Fruit fly (Drosophila melanogaster): ENCODE measurements around the gene mei-38.

mei-38 gene

dm6 chrX:1476848-1477247, at the start of gene mei-38, which contains the start of gene Rab27:
TSS of gene mei-38 (plus strand) at chrX:1477063.
TSS of gene Rab27 (minus strand) at chrX:1476974.
- TF ChIP-seq CG11617 (GFP tag; optimal IDR thresholded peaks at IDR 0.05) (no peak), Crg-1 (GFP tag; optimal IDR thresholded peaks at IDR 0.05) (peak; percentile 82), Mnt (GFP tag; optimal IDR thresholded peaks at IDR 0.05) (peak; percentile 8), bab1 (GFP tag; optimal IDR thresholded peaks at IDR 0.05) (peak; percentile 56), Clk (GFP tag; optimal IDR thresholded peaks at IDR 0.05) (no peak), CG14711 (tag; optimal IDR thresholded peaks at IDR 0.05) (no peak), CG12768 (GFP tag; optimal IDR thresholded peaks at IDR 0.05) (no peak), kay (GFP tag; ENCODE audit: borderline replicate concordance) (no peak), CG7045 (GFP tag; optimal IDR thresholded peaks at IDR 0.05) (no peak), CG5204 (GFP tag; optimal IDR thresholded peaks at IDR 0.05) (no peak), toe (GFP tag; optimal IDR thresholded peaks at IDR 0.05) (no peak), ovo (GFP tag; optimal IDR thresholded peaks at IDR 0.05) (no peak), tj (GFP tag; optimal IDR thresholded peaks at IDR 0.05) (no peak), cic (GFP tag; optimal IDR thresholded peaks at IDR 0.05) (no peak), cnc (optimal IDR thresholded peaks at IDR 0.05) (no peak), pad (GFP tag; optimal IDR thresholded peaks at IDR 0.05) (peak; percentile 54), CG33017 (tag; optimal IDR thresholded peaks at IDR 0.05) (no peak), CG7101 (tag; optimal IDR thresholded peaks at IDR 0.05) (peak; percentile 44), Hr96 (GFP tag; optimal IDR thresholded peaks at IDR 0.05) (no peak), CG1620 (GFP tag; optimal IDR thresholded peaks at IDR 0.05) (peak; percentile 76)

dm6 chrX:1452130-1452529, 24.7 kb upstream of the mei-38 start, which contains the start of gene Gr2a:
TSS of gene Gr2a (plus strand) at chrX:1452430.
- no peak for TF ChIP-seq CG1620 (GFP tag; optimal IDR thresholded peaks at IDR 0.05)
- no peak for TF ChIP-seq CG14711 (tag; optimal IDR thresholded peaks at IDR 0.05)
- no peak for TF ChIP-seq pad (GFP tag; optimal IDR thresholded peaks at IDR 0.05)
- TF ChIP-seq CG12768 (GFP tag; optimal IDR thresholded peaks at IDR 0.05): no peak

- TF ChIP-seq kay (GFP tag; ENCODE audit: borderline replicate concordance) (no peak), CG12768 (GFP tag; optimal IDR thresholded peaks at IDR 0.05) (no peak), CG11617 (GFP tag; optimal IDR thresholded peaks at IDR 0.05) (no peak), Mnt (GFP tag; optimal IDR thresholded peaks at IDR 0.05) (no peak), toe (GFP tag; optimal IDR thresholded peaks at IDR 0.05) (no peak), CG33017 (tag; optimal IDR thresholded peaks at IDR 0.05) (no peak), ovo (GFP tag; optimal IDR thresholded peaks at IDR 0.05) (peak; percentile 85), CG1620 (GFP tag; optimal IDR thresholded peaks at IDR 0.05) (no peak), CG7045 (GFP tag; optimal IDR thresholded peaks at IDR 0.05) (no peak)
Observed at dm6 chrX:1454837-1455236, 22.0 kb upstream of the mei-38 start.

dm6 chrX:1456954-1457353, 19.9 kb upstream of the mei-38 start, which contains the start of gene CG14785:
TSS of gene CG14785 (minus strand) at chrX:1457054.
- TF ChIP-seq Clk (GFP tag; optimal IDR thresholded peaks at IDR 0.05): no peak
- no peak for TF ChIP-seq CG33017 (tag; optimal IDR thresholded peaks at IDR 0.05)
- TF ChIP-seq CG12768 (GFP tag; optimal IDR thresholded peaks at IDR 0.05): no peak
- no peak for TF ChIP-seq CG11617 (GFP tag; optimal IDR thresholded peaks at IDR 0.05)
- no peak for TF ChIP-seq Hr96 (GFP tag; optimal IDR thresholded peaks at IDR 0.05)
- no peak for TF ChIP-seq CG7101 (tag; optimal IDR thresholded peaks at IDR 0.05)
- TF ChIP-seq tj (GFP tag; optimal IDR thresholded peaks at IDR 0.05): no peak
- TF ChIP-seq Mnt (GFP tag; optimal IDR thresholded peaks at IDR 0.05): no peak
- TF ChIP-seq CG5204 (GFP tag; optimal IDR thresholded peaks at IDR 0.05): no peak
- no peak for TF ChIP-seq CG14711 (tag; optimal IDR thresholded peaks at IDR 0.05)
- no peak for TF ChIP-seq Crg-1 (GFP tag; optimal IDR thresholded peaks at IDR 0.05)
- no peak for TF ChIP-seq cic (GFP tag; optimal IDR thresholded peaks at IDR 0.05)
- no peak for TF ChIP-seq cnc (optimal IDR thresholded peaks at IDR 0.05)
- no peak for TF ChIP-seq kay (GFP tag; ENCODE audit: borderline replicate concordance)
- no peak for TF ChIP-seq CG1620 (GFP tag; optimal IDR thresholded peaks at IDR 0.05)
- no peak for TF ChIP-seq bab1 (GFP tag; optimal IDR thresholded peaks at IDR 0.05)

- peak; percentile 3 for TF ChIP-seq Crg-1 (GFP tag; optimal IDR thresholded peaks at IDR 0.05)
- TF ChIP-seq Clk (GFP tag; optimal IDR thresholded peaks at IDR 0.05): no peak
- peak; percentile 25 for TF ChIP-seq bab1 (GFP tag; optimal IDR thresholded peaks at IDR 0.05)
- TF ChIP-seq toe (GFP tag; optimal IDR thresholded peaks at IDR 0.05): no peak
- no peak for TF ChIP-seq CG14711 (tag; optimal IDR thresholded peaks at IDR 0.05)
- TF ChIP-seq Mnt (GFP tag; optimal IDR thresholded peaks at IDR 0.05): peak; percentile 7
Observed at dm6 chrX:1460278-1460872, 16.5 kb upstream of the mei-38 start, which contains the start of gene Lrpprc2. TSS of gene Lrpprc2 (minus strand) at chrX:1460617.

- no peak for TF ChIP-seq CG33017 (tag; optimal IDR thresholded peaks at IDR 0.05)
- no peak for TF ChIP-seq Clk (GFP tag; optimal IDR thresholded peaks at IDR 0.05)
- TF ChIP-seq ovo (GFP tag; optimal IDR thresholded peaks at IDR 0.05): no peak
- no peak for TF ChIP-seq tj (GFP tag; optimal IDR thresholded peaks at IDR 0.05)
- TF ChIP-seq Hr96 (GFP tag; optimal IDR thresholded peaks at IDR 0.05): no peak
- TF ChIP-seq Mnt (GFP tag; optimal IDR thresholded peaks at IDR 0.05): no peak
- no peak for TF ChIP-seq CG7045 (GFP tag; optimal IDR thresholded peaks at IDR 0.05)
- TF ChIP-seq CG7101 (tag; optimal IDR thresholded peaks at IDR 0.05): no peak
- no peak for TF ChIP-seq CG5204 (GFP tag; optimal IDR thresholded peaks at IDR 0.05)
- no peak for TF ChIP-seq kay (GFP tag; ENCODE audit: borderline replicate concordance)
- TF ChIP-seq cic (GFP tag; optimal IDR thresholded peaks at IDR 0.05): no peak
- no peak for TF ChIP-seq toe (GFP tag; optimal IDR thresholded peaks at IDR 0.05)
- TF ChIP-seq CG1620 (GFP tag; optimal IDR thresholded peaks at IDR 0.05): no peak
Observed at dm6 chrX:1461544-1461943, 15.3 kb upstream of the mei-38 start, which contains the start of gene CG14787. TSS of gene CG14787 (minus strand) at chrX:1461676.

All from whole organism, adult.